Fruit fly (Drosophila melanogaster) whole organism, adult: ENCODE results near the gene mu2.

Experiments
- CG11617 ChIP-seq: fragments of 200-800 bp; sonication (Bioruptor generic); optimal IDR thresholded peaks from 2 replicates; lab custom pipeline; 2017; ENCODE audit warnings: mild to moderate bottlenecking, missing biosample characterization, missing genetic modification reagents, missing genetic modification characterization
- CG12768 ChIP-seq: fragments of 200-800 bp; sonication (Bioruptor generic); optimal IDR thresholded peaks from 2 replicates; lab custom pipeline; 2017; ENCODE audit warnings: missing biosample characterization, missing genetic modification characterization, mild to moderate bottlenecking, moderate library complexity, missing genetic modification reagents
- CG14711 ChIP-seq: fragments of 200-800 bp; sonication (Bioruptor generic); optimal IDR thresholded peaks from 2 replicates; lab custom pipeline; 2018; ENCODE audit warnings: missing biosample characterization, mild to moderate bottlenecking, missing genetic modification characterization, moderate library complexity
- CG33017 ChIP-seq: fragments of 200-800 bp; sonication (Bioruptor generic); optimal IDR thresholded peaks from 2 replicates; lab custom pipeline; 2018; ENCODE audit warnings: missing biosample characterization, mild to moderate bottlenecking, missing genetic modification characterization, moderate library complexity
- CG5204 ChIP-seq: fragments of 200-800 bp; sonication (Bioruptor generic); optimal IDR thresholded peaks from 2 replicates; lab custom pipeline; 2016; ENCODE audit warnings: missing biosample characterization, missing genetic modification characterization
- CG7045 ChIP-seq: fragments of 200-800 bp; sonication (Bioruptor generic); optimal IDR thresholded peaks from 2 replicates; lab custom pipeline; 2017; ENCODE audit warnings: missing biosample characterization, mild to moderate bottlenecking, missing genetic modification characterization
- CG7101 ChIP-seq: fragments of 200-800 bp; sonication (Bioruptor generic); optimal IDR thresholded peaks from 2 replicates; lab custom pipeline; 2018; ENCODE audit warnings: missing biosample characterization, mild to moderate bottlenecking, missing genetic modification characterization, moderate library complexity
- Clk ChIP-seq: fragments of 200-800 bp; sonication (Bioruptor generic); optimal IDR thresholded peaks from 2 replicates; lab custom pipeline; 2017; ENCODE audit warnings: missing biosample characterization, missing genetic modification characterization
- Crg-1 ChIP-seq: fragments of 200-800 bp; sonication (Bioruptor generic); optimal IDR thresholded peaks from 2 replicates; lab custom pipeline; 2016; ENCODE audit warnings: missing biosample characterization, missing genetic modification characterization
- Mnt ChIP-seq: fragments of 200-800 bp; sonication (Bioruptor generic); optimal IDR thresholded peaks from 2 replicates; lab custom pipeline; 2016; ENCODE audit warnings: missing biosample characterization, mild to moderate bottlenecking, missing genetic modification characterization
- kay ChIP-seq: fragments of 200-800 bp; sonication (Bioruptor generic); peaks from one replicate; lab custom pipeline; 2016; ENCODE audit warnings: missing biosample characterization, missing genetic modification characterization, borderline replicate concordance
- ovo ChIP-seq: fragments of 200-800 bp; sonication (Bioruptor generic); optimal IDR thresholded peaks from 2 replicates; lab custom pipeline; 2016; ENCODE audit warnings: missing biosample characterization, missing genetic modification characterization
- tj ChIP-seq: fragments of 200-800 bp; sonication (Bioruptor generic); optimal IDR thresholded peaks from 3 replicates; lab custom pipeline; 2017; ENCODE audit warnings: missing biosample characterization, mild to moderate bottlenecking, missing genetic modification characterization, moderate library complexity
- toe ChIP-seq: fragments of 200-800 bp; sonication (Bioruptor generic); optimal IDR thresholded peaks from 2 replicates; lab custom pipeline; 2016; ENCODE audit warnings: missing biosample characterization, missing genetic modification characterization

- TF ChIP-seq toe (GFP tag; lab: Kevin White, UChicago) (no peak), CG33017 (tag; lab: Kevin White, UChicago) (no peak), CG12768 (GFP tag; lab: Kevin White, UChicago) (no peak), kay (GFP tag; lab: Kevin White, UChicago) (no peak), Clk (no peak), CG7101 (tag; lab: Kevin White, UChicago) (no peak), ovo (no peak), CG11617 (GFP tag; lab: Kevin White, UChicago) (no peak), CG5204 (GFP tag; lab: Kevin White, UChicago) (no peak), Mnt (GFP tag; lab: Kevin White, UChicago) (no peak), Crg-1 (GFP tag; lab: Kevin White, UChicago) (no peak), CG14711 (tag; lab: Kevin White, UChicago) (no peak), tj (no peak), CG7045 (GFP tag; lab: Kevin White, UChicago) (no peak)
These were observed 38.3 kb downstream of the mu2 start for dm6 chr3L:1909000-1909399.
